Fruit fly (Drosophila melanogaster): ENCODE measurements around the gene Vha100-1.

Gene Vha100-1

DNA sequence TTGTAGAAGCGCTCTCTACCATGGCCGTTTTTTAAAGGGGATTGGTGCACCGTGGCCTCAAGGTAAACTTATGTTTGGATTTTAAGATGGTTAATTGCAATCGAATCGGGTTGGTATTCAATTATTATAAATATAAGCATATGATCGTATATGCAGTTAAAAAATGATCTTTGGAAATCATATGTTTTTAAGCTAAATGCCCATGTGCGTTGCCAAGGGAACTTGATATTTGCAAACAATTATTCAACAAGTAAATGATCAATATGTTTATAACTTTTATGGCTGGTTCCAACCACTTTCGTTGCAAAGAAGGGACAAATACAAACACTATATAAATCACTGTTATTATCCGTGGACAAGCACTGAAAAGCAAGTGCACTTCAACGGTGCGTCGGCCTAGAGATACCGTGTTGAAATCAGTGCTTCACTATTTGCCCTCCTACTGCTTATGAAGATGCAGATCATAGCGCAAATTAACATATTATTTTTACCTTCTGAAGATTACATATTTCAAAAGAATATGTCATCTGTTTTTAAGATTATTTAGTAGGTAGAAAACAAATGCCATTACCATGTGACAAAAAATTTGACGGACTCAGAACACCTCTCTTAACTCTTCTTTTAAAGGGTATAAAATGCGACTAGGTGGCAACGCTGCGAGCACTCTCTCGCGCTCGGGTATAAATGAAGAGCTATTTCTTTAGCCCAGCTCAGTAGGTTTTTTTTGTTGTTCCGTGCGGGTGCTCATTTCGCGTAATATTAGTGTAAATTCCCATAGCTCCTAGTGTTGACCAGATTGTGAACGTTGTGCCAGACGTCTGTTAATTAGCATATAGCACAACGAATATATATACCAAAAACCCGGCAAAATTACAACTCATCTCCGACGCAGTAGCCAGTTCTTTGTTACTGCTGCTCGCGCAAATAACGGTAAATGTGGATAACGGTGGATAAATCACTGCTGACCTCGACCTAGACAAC lies 26.7 kb downstream of the Vha100-1 start, which contains the start of gene rdog (continued):
- TF ChIP-seq nerfin-2 (GFP tag; IDR thresholded peaks at IDR 0.05; ENCODE audit: partially characterized antibody): no peak
- TF ChIP-seq CG4424 (GFP tag; optimal IDR thresholded peaks at IDR 0.05): peak; percentile 88
- peak; percentile 69 for TF ChIP-seq CG2116 (GFP tag; optimal IDR thresholded peaks at IDR 0.05)
- peak; percentile 63 for TF ChIP-seq Deaf1 (tag; optimal IDR thresholded peaks at IDR 0.05)
- TF ChIP-seq org-1 (GFP tag; optimal IDR thresholded peaks at IDR 0.05): peak; percentile 68
- peak; percentile 75 for TF ChIP-seq Hmr (GFP tag; optimal IDR thresholded peaks at IDR 0.05)
- no peak for TF ChIP-seq CG11696 (GFP tag; IDR thresholded peaks at IDR 0.05)
- TF ChIP-seq cato (GFP tag; optimal IDR thresholded peaks at IDR 0.05; ENCODE audit: borderline replicate concordance): peak; percentile 54
- no peak for TF ChIP-seq CG14965 (GFP tag; optimal IDR thresholded peaks at IDR 0.05; ENCODE audit: borderline replicate concordance)
- TF ChIP-seq HLH4C (GFP tag; IDR thresholded peaks at IDR 0.05; ENCODE audit: partially characterized antibody): no peak
- peak; percentile 11 for TF ChIP-seq wek (GFP tag; optimal IDR thresholded peaks at IDR 0.05)
- TF ChIP-seq ssp (GFP tag; IDR thresholded peaks at IDR 0.05): peak; percentile 51; the same call in 1 of the 2 replicates
- TF ChIP-seq BtbVII (GFP tag; optimal IDR thresholded peaks at IDR 0.05): peak; percentile 63
- peak; percentile 70 for TF ChIP-seq slp2 (GFP tag; optimal IDR thresholded peaks at IDR 0.05)
- no peak for TF ChIP-seq zf30C (GFP tag; optimal IDR thresholded peaks at IDR 0.05)
- TF ChIP-seq Ets65A (GFP tag): peak; percentile 98
- TF ChIP-seq Antp (GFP tag; optimal IDR thresholded peaks at IDR 0.05): peak; percentile 82
- TF ChIP-seq CG4820 (GFP tag; optimal IDR thresholded peaks at IDR 0.05): peak; percentile 85
- no peak for TF ChIP-seq cg (GFP tag; optimal IDR thresholded peaks at IDR 0.05)
- TF ChIP-seq phol (tag; optimal IDR thresholded peaks at IDR 0.05): peak; percentile 69
- TF ChIP-seq CG1233 (GFP tag; optimal IDR thresholded peaks at IDR 0.05): peak; percentile 69
- peak; percentile 72; the same call in 2 of the 3 replicates for TF ChIP-seq Optix (GFP tag; IDR thresholded peaks at IDR 0.05)
- no peak; the same call in 1 of the 2 replicates for TF ChIP-seq Gsc (GFP tag; IDR thresholded peaks at IDR 0.05)
- TF ChIP-seq Sin3A (optimal IDR thresholded peaks at IDR 0.05): peak; percentile 33
- peak; percentile 82 for TF ChIP-seq Hsf (GFP tag; optimal IDR thresholded peaks at IDR 0.05)
- TF ChIP-seq fu2 (GFP tag; optimal IDR thresholded peaks at IDR 0.05): peak; percentile 65
- TF ChIP-seq CG4617 (GFP tag; optimal IDR thresholded peaks at IDR 0.05; ENCODE audit: borderline replicate concordance): peak; percentile 46
- TF ChIP-seq esg (GFP tag; conservative IDR thresholded peaks at IDR 0.05): peak; percentile 43; the same call in 1 of the 2 replicates
- TF ChIP-seq CG15269 (tag; optimal IDR thresholded peaks at IDR 0.05): peak; percentile 81
- TF ChIP-seq hkb (optimal IDR thresholded peaks at IDR 0.05): no peak
- peak; percentile 61 for TF ChIP-seq hkb (GFP tag; IDR thresholded peaks at IDR 0.05)
- no peak for TF ChIP-seq jigr1 (GFP tag; IDR thresholded peaks at IDR 0.05)
- peak; percentile 61 for TF ChIP-seq CG4282 (GFP tag; optimal IDR thresholded peaks at IDR 0.05)
- peak; percentile 65 for TF ChIP-seq PHDP (tag; optimal IDR thresholded peaks at IDR 0.05)
- TF ChIP-seq CG10979 (tag; optimal IDR thresholded peaks at IDR 0.05): peak; percentile 81
- TF ChIP-seq dysf (GFP tag; IDR thresholded peaks at IDR 0.05): peak; percentile 77
- peak; percentile 80 for TF ChIP-seq CG12942 (GFP tag; optimal IDR thresholded peaks at IDR 0.05)
- TF ChIP-seq grn (GFP tag; optimal IDR thresholded peaks at IDR 0.05): peak; percentile 65
- no peak for TF ChIP-seq CG16813 (GFP tag; IDR thresholded peaks at IDR 0.05; ENCODE audit: partially characterized antibody)
- TF ChIP-seq CG18764 (GFP tag; optimal IDR thresholded peaks at IDR 0.05): peak; percentile 62
- no peak for TF ChIP-seq D (optimal IDR thresholded peaks at IDR 0.05)
- peak; percentile 63 for TF ChIP-seq D (GFP tag; optimal IDR thresholded peaks at IDR 0.05)
- TF ChIP-seq H2.0 (GFP tag; IDR thresholded peaks at IDR 0.05): peak; percentile 36; the same call in 1 of the 2 replicates
- peak; percentile 67 for TF ChIP-seq ab (GFP tag; optimal IDR thresholded peaks at IDR 0.05)
- peak; percentile 49 for TF ChIP-seq lbe (GFP tag; optimal IDR thresholded peaks at IDR 0.05)
- TF ChIP-seq tap (tag; optimal IDR thresholded peaks at IDR 0.05): peak; percentile 73
- no peak for TF ChIP-seq CTCF (GFP tag; optimal IDR thresholded peaks at IDR 0.05)
- TF ChIP-seq CG33557 (GFP tag; optimal IDR thresholded peaks at IDR 0.05): peak; percentile 81
- peak; percentile 77 for TF ChIP-seq unpg (GFP tag; optimal IDR thresholded peaks at IDR 0.05)
- TF ChIP-seq cad (GFP tag; optimal IDR thresholded peaks at IDR 0.05): no peak
